Worm (Caenorhabditis elegans) whole organism, L1 larva: Measurements from ENCODE around the gene mboa-6.

Source experiments
- C16A3.4 ChIP-seq: fragments of 150-350 bp; optimal IDR thresholded peaks from 2 replicates; lab custom pipeline; 2014; ENCODE audit warnings: missing biosample characterization, missing genetic modification characterization
- C34B4.2 ChIP-seq: sonication (generic microtip); optimal IDR thresholded peaks from 2 replicates; lab custom pipeline; 2017; ENCODE audit warnings: mild to moderate bottlenecking, missing genetic modification characterization, missing compliant biosample characterization
- alr-1 ChIP-seq: fragments of 200-800 bp; sonication (Bioruptor generic); optimal IDR thresholded peaks from 2 replicates; lab custom pipeline; 2018; ENCODE audit warnings: borderline replicate concordance, mild to moderate bottlenecking, missing genetic modification characterization, missing compliant biosample characterization
- ceh-63 ChIP-seq: fragments of 200-800 bp; sonication (Bioruptor generic); optimal IDR thresholded peaks from 2 replicates; lab custom pipeline; 2018; ENCODE audit warnings: mild to moderate bottlenecking, missing genetic modification characterization, missing compliant biosample characterization
- ceh-8 ChIP-seq: fragments of 200-800 bp; sonication (Bioruptor generic); optimal IDR thresholded peaks from 2 replicates; lab custom pipeline; 2018; ENCODE audit warnings: mild to moderate bottlenecking, missing genetic modification characterization, moderate library complexity, missing compliant biosample characterization
- ceh-82 ChIP-seq, 3 experiments: fragments of 150-350 bp in 1 of 3; sonication (generic microtip) in 2 of 3; optimal IDR thresholded peaks; 2 replicates each; lab custom pipeline; 2014 to 2017; ENCODE audit warnings: missing biosample characterization in 3 of 3, missing genetic modification characterization in 3 of 3
- ceh-88 ChIP-seq: fragments of 200-800 bp; sonication (Bioruptor generic); IDR thresholded peaks from 2 replicates; pipeline ENCODE4 v1.3.6; 2022; ENCODE audit warnings: missing genetic modification characterization, missing compliant biosample characterization
- ceh-90 ChIP-seq: sonication (generic microtip); optimal IDR thresholded peaks from 2 replicates; lab custom pipeline; 2016; ENCODE audit warnings: missing genetic modification characterization, missing compliant biosample characterization
- ces-1 ChIP-seq: fragments of 150-350 bp; optimal IDR thresholded peaks from 2 replicates; lab custom pipeline; 2014; ENCODE audit warnings: missing biosample characterization, missing genetic modification reagents, missing genetic modification characterization
- dpl-1 ChIP-seq, 3 experiments: fragments of 150-350 bp in 2 of 3; sonication (generic microtip) in 1 of 3; optimal IDR thresholded peaks; 2 replicates each; lab custom pipeline; 2014 to 2017; ENCODE audit warnings: missing biosample characterization in 3 of 3, missing genetic modification characterization in 3 of 3, missing genetic modification reagents in 3 of 3
- efl-1 ChIP-seq, 4 experiments: fragments of 150-350 bp; optimal IDR thresholded peaks in 3 of 4; peaks in 1 of 4; 1 replicate in 1 of 4; 2 replicates in 3 of 4; lab custom pipeline; 2014; ENCODE audit warnings: missing biosample characterization in 2 of 4, missing genetic modification characterization in 2 of 4, missing genetic modification reagents in 2 of 4
- efl-3 ChIP-seq: fragments of 200-800 bp; sonication (Bioruptor generic); optimal IDR thresholded peaks from 2 replicates; lab custom pipeline; 2018; ENCODE audit warnings: mild to moderate bottlenecking, missing genetic modification characterization, missing compliant biosample characterization
- egl-13 ChIP-seq: sonication (generic microtip); optimal IDR thresholded peaks from 2 replicates; lab custom pipeline; 2016; ENCODE audit warnings: missing genotype, missing genetic modification reagents, missing genetic modification characterization, missing compliant biosample characterization
- elt-3 ChIP-seq, 6 experiments: fragments of 150-350 bp in 1 of 6; sonication (generic microtip); optimal IDR thresholded peaks; 2 replicates each; lab custom pipeline; 2017 to 2018; ENCODE audit warnings: missing biosample characterization in 6 of 6, missing genetic modification characterization in 6 of 6, inconsistent platforms in 1 of 6
- fkh-4 ChIP-seq: sonication (generic microtip); optimal IDR thresholded peaks from 2 replicates; lab custom pipeline; 2016; ENCODE audit warnings: missing compliant biosample characterization, missing genetic modification characterization, borderline replicate concordance
- fos-1 ChIP-seq: fragments of 150-350 bp; optimal IDR thresholded peaks from 2 replicates; lab custom pipeline; 2014; ENCODE audit warnings: missing biosample characterization, missing genetic modification characterization
- grh-1 ChIP-seq: fragments of 200-800 bp; sonication (Bioruptor generic); IDR thresholded peaks from 2 replicates; pipeline ENCODE4 v1.3.6; 2022; ENCODE audit warnings: missing genetic modification reagents, missing genetic modification characterization, missing compliant biosample characterization
- hlh-17 ChIP-seq: fragments of 200-800 bp; sonication (Bioruptor generic); optimal IDR thresholded peaks from 2 replicates; lab custom pipeline; 2018; ENCODE audit warnings: missing genetic modification characterization, mild to moderate bottlenecking, missing compliant biosample characterization, moderate library complexity, borderline replicate concordance
- lin-14 ChIP-seq: fragments of 200-800 bp; sonication (Bioruptor generic); optimal IDR thresholded peaks from 2 replicates; lab custom pipeline; 2018; ENCODE audit warnings: mild to moderate bottlenecking, missing genetic modification characterization, moderate library complexity, missing compliant biosample characterization
- lin-35 ChIP-seq, 2 experiments: fragments of 150-350 bp; optimal IDR thresholded peaks; 2 replicates each; lab custom pipeline; 2014; ENCODE audit warnings: missing biosample characterization in 2 of 2, missing genetic modification characterization in 2 of 2, missing genetic modification reagents in 2 of 2
- lsy-2 ChIP-seq, 2 experiments: fragments of 150-350 bp; optimal IDR thresholded peaks; 2 replicates each; lab custom pipeline; 2014; ENCODE audit warnings: missing biosample characterization in 2 of 2, missing genetic modification characterization in 2 of 2
- mab-9 ChIP-seq: fragments of 200-800 bp; sonication (Bioruptor generic); IDR thresholded peaks from 2 replicates; pipeline ENCODE4 v1.3.6; 2022; ENCODE audit warnings: missing genetic modification reagents, missing genetic modification characterization, missing compliant biosample characterization
- mef-2 ChIP-seq: fragments of 150-350 bp; optimal IDR thresholded peaks from 2 replicates; lab custom pipeline; 2014; ENCODE audit warnings: missing biosample characterization, missing genetic modification characterization
- mep-1 ChIP-seq: fragments of 150-350 bp; optimal IDR thresholded peaks from 2 replicates; lab custom pipeline; 2014; ENCODE audit warnings: missing biosample characterization, missing genetic modification characterization
- nhr-20 ChIP-seq: sonication (generic microtip); optimal IDR thresholded peaks from 2 replicates; lab custom pipeline; 2016; ENCODE audit warnings: mild to moderate bottlenecking, missing genetic modification characterization, missing compliant biosample characterization
- nhr-28 ChIP-seq: fragments of 150-350 bp; optimal IDR thresholded peaks from 2 replicates; lab custom pipeline; 2014; ENCODE audit warnings: missing biosample characterization, missing genetic modification characterization
- nhr-76 ChIP-seq: sonication (generic microtip); optimal IDR thresholded peaks from 2 replicates; lab custom pipeline; 2017; ENCODE audit warnings: missing biosample characterization, missing genetic modification characterization
- nhr-77 ChIP-seq: fragments of 150-350 bp; optimal IDR thresholded peaks from 2 replicates; lab custom pipeline; 2014; ENCODE audit warnings: missing biosample characterization, missing genetic modification characterization
- nhr-84 ChIP-seq: sonication (generic microtip); optimal IDR thresholded peaks from 2 replicates; lab custom pipeline; 2017; ENCODE audit warnings: missing biosample characterization, missing genetic modification characterization
- nhr-85 ChIP-seq: sonication (generic microtip); peaks from one replicate; lab custom pipeline; 2016; ENCODE audit warnings: missing genetic modification characterization, inconsistent platforms, missing compliant biosample characterization
- nhr-90 ChIP-seq: sonication (generic microtip); optimal IDR thresholded peaks from 2 replicates; lab custom pipeline; 2016; ENCODE audit warnings: mild to moderate bottlenecking, missing genetic modification characterization, missing compliant biosample characterization; ENCODE audit not compliant: poor library complexity
- pax-3 ChIP-seq: fragments of 200-800 bp; sonication (Bioruptor generic); optimal IDR thresholded peaks from 2 replicates; lab custom pipeline; 2018; ENCODE audit warnings: mild to moderate bottlenecking, missing genetic modification characterization, moderate library complexity, missing compliant biosample characterization
- snpc-4 ChIP-seq: fragments of 150-350 bp; optimal IDR thresholded peaks from 2 replicates; lab custom pipeline; 2014; ENCODE audit warnings: missing biosample characterization, missing genetic modification characterization
- sox-4 ChIP-seq: sonication (generic microtip); optimal IDR thresholded peaks from 2 replicates; lab custom pipeline; 2016; ENCODE audit warnings: missing genetic modification characterization, missing compliant biosample characterization
- sup-37 ChIP-seq: fragments of 200-800 bp; sonication (Bioruptor generic); optimal IDR thresholded peaks from 2 replicates; lab custom pipeline; 2018; ENCODE audit warnings: mild to moderate bottlenecking, missing genetic modification characterization, missing compliant biosample characterization
- vab-15 ChIP-seq: sonication (generic microtip); optimal IDR thresholded peaks from 2 replicates; lab custom pipeline; 2017; ENCODE audit warnings: missing genotype, mild to moderate bottlenecking, missing genetic modification characterization, missing compliant biosample characterization
- ztf-11 ChIP-seq, 2 experiments: sonication (generic microtip); optimal IDR thresholded peaks; 2 replicates each; lab custom pipeline; 2016 to 2017; ENCODE audit warnings: missing genetic modification characterization in 2 of 2, missing biosample characterization in 1 of 2, missing compliant biosample characterization in 1 of 2

mboa-6 gene

ce11 chrIII:1950236-1950635, 11.5 kb downstream of the mboa-6 start, which contains the start of the genes polh-1 and rps-22 (continued):
- TF ChIP-seq ceh-8 (GFP tag; lab: Kevin White, UChicago) (peak; percentile 49), grh-1 (peak; percentile 77), nhr-85 (tag; lab: Kevin White, UChicago) (peak; percentile 93), nhr-90 (tag; lab: Kevin White, UChicago) (peak; percentile 86), ceh-88 (GFP tag; lab: Robert Waterston, UW) (peak; percentile 70), nhr-28 (no peak), ztf-11 (tag; optimal IDR thresholded peaks at IDR 0.05; lab: Kevin White, UChicago) (peak in 1 of 2 experiments; percentile 8), lin-35 (GFP tag; optimal IDR thresholded peaks at IDR 0.05; lab: Kevin White, UChicago) (peak; percentile 97 to 100), egl-13 (tag; lab: Kevin White, UChicago) (no peak), nhr-84 (tag; lab: Kevin White, UChicago) (no peak), ceh-82 (tag; optimal IDR thresholded peaks at IDR 0.05; lab: Kevin White, UChicago) (peak; percentile 88 to 97 (median 89)), sup-37 (GFP tag; lab: Kevin White, UChicago) (no peak), pax-3 (tag; lab: Kevin White, UChicago) (peak; percentile 59), lin-14 (GFP tag; lab: Kevin White, UChicago) (peak; percentile 90), hlh-17 (GFP tag; lab: Kevin White, UChicago) (no peak), nhr-76 (tag; lab: Kevin White, UChicago) (no peak), nhr-20 (peak; percentile 88), alr-1 (tag; lab: Kevin White, UChicago) (no peak), C16A3.4 (tag; lab: Kevin White, UChicago) (peak; percentile 98), fkh-4 (tag; lab: Kevin White, UChicago) (peak; percentile 16), mef-2 (tag; lab: Kevin White, UChicago) (peak; percentile 42), efl-1 (optimal IDR thresholded peaks at IDR 0.05; lab: Kevin White, UChicago) (peak; percentile 90 to 99), efl-1 (GFP tag; optimal IDR thresholded peaks at IDR 0.05 in 1 of 2; lab: Kevin White, UChicago) (peak; percentile 99 to 100), C34B4.2 (peak; percentile 8), sox-4 (tag; lab: Kevin White, UChicago) (no peak), vab-15 (tag; lab: Kevin White, UChicago) (peak; percentile 76), mab-9 (GFP tag; lab: Robert Waterston, UW) (no peak), efl-3 (GFP tag; lab: Kevin White, UChicago) (no peak), nhr-77 (tag; lab: Kevin White, UChicago) (peak; percentile 88), mep-1 (tag; lab: Kevin White, UChicago) (peak; percentile 96), ces-1 (GFP tag; lab: Kevin White, UChicago) (no peak)

- no peak for TF ChIP-seq ceh-63
- TF ChIP-seq snpc-4, result no peak
- no peak for TF ChIP-seq mep-1 (tag; lab: Kevin White, UChicago)
- no peak for TF ChIP-seq sox-4 (tag; lab: Kevin White, UChicago)
- no peak for TF ChIP-seq efl-1 (optimal IDR thresholded peaks at IDR 0.05; lab: Kevin White, UChicago)
- TF ChIP-seq efl-1 (GFP tag; optimal IDR thresholded peaks at IDR 0.05 in 1 of 2; lab: Kevin White, UChicago), result peak; percentile 22 to 92
- TF ChIP-seq ceh-90, result no peak
- TF ChIP-seq elt-3 (tag; optimal IDR thresholded peaks at IDR 0.05; lab: Kevin White, UChicago), result no peak
- no peak for TF ChIP-seq lsy-2 (tag; optimal IDR thresholded peaks at IDR 0.05; lab: Kevin White, UChicago)
- peak in 1 of 2 experiments; percentile 10 for TF ChIP-seq lin-35 (GFP tag; optimal IDR thresholded peaks at IDR 0.05; lab: Kevin White, UChicago)
- TF ChIP-seq dpl-1 (GFP tag; optimal IDR thresholded peaks at IDR 0.05; lab: Kevin White, UChicago), result peak in 1 of 3 experiments; percentile 4
Observed at ce11 chrIII:1949362-1949761, 12.4 kb downstream of the mboa-6 start.

- TF ChIP-seq efl-1 (optimal IDR thresholded peaks at IDR 0.05; lab: Kevin White, UChicago), result no peak
- TF ChIP-seq efl-1 (GFP tag; optimal IDR thresholded peaks at IDR 0.05 in 1 of 2; lab: Kevin White, UChicago), result peak in 1 of 2 experiments; percentile 90
- TF ChIP-seq fos-1 (tag; lab: Kevin White, UChicago), result no peak
Observed at ce11 chrIII:1947851-1948250, 13.9 kb downstream of the mboa-6 start.
